Worm (Caenorhabditis elegans) whole organism, L3 larva: ENCODE results near the gene W07G4.2.

Experiments used
- ZK546.5 ChIP-seq: sonication (generic microtip); optimal IDR thresholded peaks from 2 replicates; lab custom pipeline; 2017; ENCODE audit warnings: missing biosample characterization, missing genetic modification characterization
- ceh-82 ChIP-seq: fragments of 150-350 bp; optimal IDR thresholded peaks from 2 replicates; lab custom pipeline; 2014; ENCODE audit warnings: missing biosample characterization, missing genetic modification characterization
- zag-1 ChIP-seq: fragments of 150-350 bp; optimal IDR thresholded peaks from 2 replicates; lab custom pipeline; 2014; ENCODE audit warnings: missing biosample characterization, missing genetic modification characterization

DNA sequence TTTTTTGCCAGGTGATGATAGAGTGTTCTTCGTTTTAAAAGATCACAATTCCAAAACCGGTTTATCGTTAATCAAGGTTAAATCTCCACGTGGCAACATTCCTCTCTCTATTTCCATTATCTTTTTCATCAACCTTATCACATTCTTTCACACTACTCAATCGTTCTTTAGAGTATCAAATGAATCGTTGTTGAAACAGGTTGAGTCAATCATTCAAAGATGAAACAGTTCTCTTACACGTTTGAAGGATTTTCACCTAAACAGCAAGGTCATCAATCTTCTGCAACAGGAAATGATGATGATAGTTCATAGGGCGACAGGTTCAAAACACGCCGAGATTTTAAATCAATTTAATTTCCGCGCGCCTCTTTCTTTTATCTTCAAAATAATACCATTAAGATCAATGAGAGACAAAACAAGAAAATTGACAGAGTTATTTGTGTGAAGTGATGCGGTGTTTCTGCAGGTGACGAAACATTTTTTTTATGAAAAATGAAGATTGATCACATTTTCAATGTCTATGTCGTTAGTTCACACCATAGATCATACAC is 44.9 kb upstream of the W07G4.2 start:
- TF ChIP-seq ceh-82 (tag; lab: Kevin White, UChicago) (no peak), zag-1 (tag; lab: Kevin White, UChicago) (no peak), ZK546.5 (no peak)
